Worm (Caenorhabditis elegans): ENCODE results near the gene srj-39.

DNA sequence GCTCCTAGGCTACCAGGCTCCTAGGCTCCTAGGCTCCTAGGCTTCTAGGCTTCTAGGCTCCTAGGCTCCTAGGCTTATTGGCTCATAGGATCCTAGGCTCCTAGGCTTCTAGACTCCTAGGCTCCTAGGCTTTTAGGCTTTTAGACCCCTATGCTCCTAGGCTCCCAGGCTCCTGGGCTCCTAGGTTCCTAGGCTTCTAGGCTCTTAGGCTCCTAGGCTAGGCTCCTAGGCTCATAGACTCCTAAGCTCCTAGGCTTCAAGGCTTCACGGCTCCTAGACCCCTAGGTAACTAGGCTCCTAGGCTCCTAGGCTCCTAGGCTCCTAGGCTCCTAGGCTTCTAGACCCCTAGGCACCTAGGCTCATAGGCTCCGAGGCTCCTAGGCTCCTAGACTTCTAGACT, 47.0 kb downstream of the srj-39 start:
- no peak for TF ChIP-seq unc-62 (GFP tag; optimal IDR thresholded peaks at IDR 0.05)
- TF ChIP-seq nhr-76 (tag; optimal IDR thresholded peaks at IDR 0.05), result no peak
- TF ChIP-seq nhr-2 (tag; optimal IDR thresholded peaks at IDR 0.05), result no peak
- TF ChIP-seq ztf-11 (tag; optimal IDR thresholded peaks at IDR 0.05), result no peak
- no peak for TF ChIP-seq flh-1 (GFP tag; optimal IDR thresholded peaks at IDR 0.05)
- no peak for TF ChIP-seq blmp-1 (tag; optimal IDR thresholded peaks at IDR 0.05)
- no peak for TF ChIP-seq elt-3 (tag; optimal IDR thresholded peaks at IDR 0.05)
- TF ChIP-seq unc-39 (tag; optimal IDR thresholded peaks at IDR 0.05), result no peak
- TF ChIP-seq snpc-4 (tag; optimal IDR thresholded peaks at IDR 0.05), result no peak
- no peak for TF ChIP-seq mls-2 (tag; optimal IDR thresholded peaks at IDR 0.05)
- no peak for TF ChIP-seq mep-1 (tag; optimal IDR thresholded peaks at IDR 0.05)
- no peak for TF ChIP-seq M03D4.4 (tag; optimal IDR thresholded peaks at IDR 0.05)
- TF ChIP-seq pha-4 (tag; optimal IDR thresholded peaks at IDR 0.05), result no peak
- TF ChIP-seq unc-120 (tag; optimal IDR thresholded peaks at IDR 0.05; ENCODE audit: poor library complexity, severe bottlenecking), result no peak
